Worm (Caenorhabditis elegans) whole organism, L4 larva: ENCODE measurements around the gene F16B12.6.

ENCODE experiments used
- ceh-28 ChIP-seq: fragments of 150-350 bp; optimal IDR thresholded peaks from 2 replicates; lab custom pipeline; 2014; ENCODE audit warnings: missing biosample characterization, missing genetic modification reagents, missing genetic modification characterization
- dmd-8 ChIP-seq: fragments of 200-800 bp; sonication (Bioruptor generic); IDR thresholded peaks from 2 replicates; pipeline ENCODE4 v1.3.6; 2022; ENCODE audit warnings: missing genetic modification characterization, missing compliant biosample characterization
- mdl-1 ChIP-seq, 2 experiments: fragments of 150-350 bp in 1 of 2; sonication (generic microtip) in 1 of 2; optimal IDR thresholded peaks; 2 replicates each; lab custom pipeline; 2014 to 2017; ENCODE audit warnings: missing biosample characterization in 2 of 2, missing genetic modification characterization in 2 of 2
- nhr-28 ChIP-seq: fragments of 150-350 bp; optimal IDR thresholded peaks from 2 replicates; lab custom pipeline; 2014; ENCODE audit warnings: missing biosample characterization, missing genetic modification characterization
- nhr-76 ChIP-seq: fragments of 150-350 bp; optimal IDR thresholded peaks from 2 replicates; lab custom pipeline; 2014; ENCODE audit warnings: missing biosample characterization, missing genetic modification characterization
- tra-1 ChIP-seq: fragments of 200-800 bp; sonication (Bioruptor generic); IDR thresholded peaks from 2 replicates; pipeline ENCODE4 v1.3.6; 2022; ENCODE audit warnings: missing genetic modification reagents, missing genetic modification characterization, missing compliant biosample characterization
- unc-130 ChIP-seq: sonication (generic microtip); optimal IDR thresholded peaks from 2 replicates; lab custom pipeline; 2016; ENCODE audit warnings: missing genetic modification reagents, missing genetic modification characterization, missing compliant biosample characterization
- unc-39 ChIP-seq: sonication (generic microtip); optimal IDR thresholded peaks from 2 replicates; lab custom pipeline; 2017; ENCODE audit warnings: missing biosample characterization, missing genetic modification characterization
- ztf-11 ChIP-seq: fragments of 150-350 bp; optimal IDR thresholded peaks from 2 replicates; lab custom pipeline; 2014; ENCODE audit warnings: missing biosample characterization, missing genetic modification characterization

DNA sequence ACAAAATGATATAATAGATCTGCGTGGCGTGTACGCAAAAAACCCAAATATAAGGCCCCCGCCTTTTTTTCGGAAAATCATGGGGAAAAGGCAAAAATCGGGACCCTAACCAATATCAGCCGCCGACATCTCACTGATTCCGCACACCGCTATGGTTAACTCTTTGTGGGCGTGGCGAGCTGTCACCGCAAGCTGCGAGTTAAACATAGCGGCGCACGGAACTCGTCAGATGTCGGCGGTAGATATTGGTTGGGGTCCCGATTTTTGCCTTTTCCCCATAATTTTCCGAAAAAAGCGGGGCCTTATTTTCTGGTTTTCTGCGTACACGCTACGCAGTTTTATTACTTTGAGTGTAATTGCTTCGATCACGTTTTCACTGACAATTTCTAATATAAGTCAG, 16.6 kb downstream of the F16B12.6 start:
- TF ChIP-seq tra-1 = no peak
- no peak for TF ChIP-seq dmd-8 (GFP tag; lab: Robert Waterston, UW)
- TF ChIP-seq ztf-11 (tag; lab: Kevin White, UChicago) = no peak
- TF ChIP-seq unc-39 (tag; lab: Kevin White, UChicago) = no peak
- no peak for TF ChIP-seq nhr-28 (tag; lab: Kevin White, UChicago)
- no peak for TF ChIP-seq ceh-28 (tag; lab: Kevin White, UChicago)
- no peak for TF ChIP-seq nhr-76 (tag; lab: Kevin White, UChicago)
- TF ChIP-seq mdl-1 (tag; optimal IDR thresholded peaks at IDR 0.05; lab: Kevin White, UChicago) = no peak
- no peak for TF ChIP-seq unc-130 (GFP tag; lab: Kevin White, UChicago)
